Worm (Caenorhabditis elegans): Measurements from ENCODE around the gene H06I04.6.

ce11 chrIII:3067909-3068455 is 3.8 kb upstream of the H06I04.6 start, which contains the start of gene ubl-1:
- TF ChIP-seq W03F9.2 (tag; optimal IDR thresholded peaks at IDR 0.05) (peak; percentile 87), him-1 (tag; optimal IDR thresholded peaks at IDR 0.05) (peak; percentile 26), dao-5 (tag; optimal IDR thresholded peaks at IDR 0.05) (no peak)

All from whole organism, L4/young adult.